Fruit fly (Drosophila melanogaster) whole organism, prepupa: ENCODE measurements around the gene hwt.

Experiments used
- CG10631 ChIP-seq: fragments of 200-800 bp; sonication (Bioruptor generic); optimal IDR thresholded peaks from 2 replicates; lab custom pipeline; 2016; ENCODE audit warnings: missing biosample characterization, missing genetic modification characterization
- CG10669 ChIP-seq: fragments of 200-800 bp; sonication (Bioruptor generic); optimal IDR thresholded peaks from 3 replicates; lab custom pipeline; 2018; ENCODE audit warnings: missing biosample characterization, mild to moderate bottlenecking, missing genetic modification characterization, moderate library complexity
- CG11294 ChIP-seq: fragments of 200-800 bp; sonication (Bioruptor generic); IDR thresholded peaks from 2 replicates; pipeline ENCODE4 v1.3.6; 2022; ENCODE audit warnings: missing biosample characterization, missing genetic modification characterization
- CG11762 ChIP-seq: fragments of 200-800 bp; sonication (Bioruptor generic); optimal IDR thresholded peaks from 3 replicates; lab custom pipeline; 2016; ENCODE audit warnings: missing biosample characterization, missing genetic modification characterization; ENCODE audit not compliant: insufficient read depth
- CG11902 ChIP-seq: fragments of 200-800 bp; sonication (Bioruptor generic); optimal IDR thresholded peaks from 3 replicates; lab custom pipeline; 2016; ENCODE audit warnings: missing biosample characterization, missing genetic modification characterization
- CG1621 ChIP-seq: fragments of 200-800 bp; sonication (Bioruptor generic); optimal IDR thresholded peaks from 3 replicates; lab custom pipeline; 2018; ENCODE audit warnings: missing biosample characterization, mild to moderate bottlenecking, missing genetic modification characterization
- CG16779 ChIP-seq: fragments of 200-800 bp; sonication (Bioruptor generic); optimal IDR thresholded peaks from 3 replicates; lab custom pipeline; 2017; ENCODE audit warnings: missing biosample characterization, mild to moderate bottlenecking, missing genetic modification characterization
- CG3032 ChIP-seq: fragments of 200-800 bp; optimal IDR thresholded peaks from 2 replicates; lab custom pipeline; 2019; ENCODE audit warnings: missing biosample characterization, mild to moderate bottlenecking, missing genetic modification characterization, moderate library complexity
- CG31627 ChIP-seq: fragments of 200-800 bp; sonication (Bioruptor generic); optimal IDR thresholded peaks from 3 replicates; lab custom pipeline; 2016; ENCODE audit warnings: missing biosample characterization, missing genetic modification characterization
- CG32006 ChIP-seq: fragments of 200-800 bp; sonication (Bioruptor generic); optimal IDR thresholded peaks from 3 replicates; lab custom pipeline; 2017; ENCODE audit warnings: missing biosample characterization, mild to moderate bottlenecking, missing genetic modification characterization
- CG34406 ChIP-seq: fragments of 200-800 bp; sonication (Bioruptor generic); optimal IDR thresholded peaks from 3 replicates; lab custom pipeline; 2016; ENCODE audit warnings: missing biosample characterization, missing genetic modification characterization
- CG3919 ChIP-seq: fragments of 200-800 bp; sonication (Bioruptor generic); optimal IDR thresholded peaks from 3 replicates; lab custom pipeline; 2016; ENCODE audit warnings: missing biosample characterization, missing genetic modification characterization
- CG4318 ChIP-seq: fragments of 200-800 bp; sonication (Bioruptor generic); optimal IDR thresholded peaks from 3 replicates; lab custom pipeline; 2017; ENCODE audit warnings: missing biosample characterization, mild to moderate bottlenecking, missing genetic modification characterization
- CG6163 ChIP-seq: fragments of 200-800 bp; sonication (Bioruptor generic); IDR thresholded peaks from 3 replicates; pipeline ENCODE4 v1.3.6; 2022; ENCODE audit warnings: missing biosample characterization, missing genetic modification characterization
- CG6276 ChIP-seq: fragments of 200-800 bp; sonication (Bioruptor generic); optimal IDR thresholded peaks from 2 replicates; lab custom pipeline; 2017; ENCODE audit warnings: missing biosample characterization, mild to moderate bottlenecking, missing genetic modification characterization
- CG6808 ChIP-seq: fragments of 200-800 bp; sonication (Bioruptor generic); optimal IDR thresholded peaks from 3 replicates; lab custom pipeline; 2017; ENCODE audit warnings: missing biosample characterization, missing genetic modification characterization, mild to moderate bottlenecking, moderate library complexity, missing genetic modification reagents
- CG6854 ChIP-seq: fragments of 200-800 bp; sonication (Bioruptor generic); optimal IDR thresholded peaks from 2 replicates; lab custom pipeline; 2017; ENCODE audit warnings: missing biosample characterization, mild to moderate bottlenecking, missing genetic modification characterization
- CG8119 ChIP-seq: fragments of 200-800 bp; sonication (Bioruptor generic); IDR thresholded peaks from 3 replicates; pipeline ENCODE4 v1.3.6; 2022; ENCODE audit warnings: missing biosample characterization, missing genetic modification characterization
- CG8319 ChIP-seq: fragments of 200-800 bp; sonication (Bioruptor generic); optimal IDR thresholded peaks from 3 replicates; lab custom pipeline; 2016; ENCODE audit warnings: missing biosample characterization, missing genetic modification characterization
- CG8632 ChIP-seq: fragments of 200-800 bp; sonication (Bioruptor generic); optimal IDR thresholded peaks from 3 replicates; lab custom pipeline; 2016; ENCODE audit warnings: missing biosample characterization, missing genetic modification characterization
- CG9139 ChIP-seq: fragments of 200-800 bp; sonication (Bioruptor generic); optimal IDR thresholded peaks from 3 replicates; lab custom pipeline; 2017; ENCODE audit warnings: missing biosample characterization, mild to moderate bottlenecking, missing genetic modification characterization
- Eip78C ChIP-seq: fragments of 200-800 bp; sonication (Bioruptor generic); peaks from one replicate; lab custom pipeline; 2016; ENCODE audit warnings: missing biosample characterization, missing genetic modification characterization
- Ets21C ChIP-seq: fragments of 200-800 bp; sonication (Bioruptor generic); optimal IDR thresholded peaks from 3 replicates; lab custom pipeline; 2016; ENCODE audit warnings: missing biosample characterization, missing genetic modification characterization
- Ets96B ChIP-seq: fragments of 200-800 bp; optimal IDR thresholded peaks from 2 replicates; lab custom pipeline; 2019; ENCODE audit warnings: missing biosample characterization, mild to moderate bottlenecking, missing genetic modification characterization, moderate library complexity
- Gug ChIP-seq: fragments of 200-800 bp; sonication (Bioruptor generic); IDR thresholded peaks from 2 replicates; pipeline ENCODE4 v1.3.6; 2022; ENCODE audit warnings: missing biosample characterization, missing genetic modification characterization
- Hr38 ChIP-seq: sonication (Bioruptor generic); optimal IDR thresholded peaks from 2 replicates; lab custom pipeline; 2016; ENCODE audit warnings: missing biosample characterization, missing genetic modification characterization
- Hr39 ChIP-seq: fragments of 200-800 bp; sonication (Bioruptor generic); optimal IDR thresholded peaks from 2 replicates; lab custom pipeline; 2016; ENCODE audit warnings: missing biosample characterization, missing genetic modification characterization
- Hr4 ChIP-seq: fragments of 200-800 bp; sonication (Bioruptor generic); optimal IDR thresholded peaks from 3 replicates; lab custom pipeline; 2016; ENCODE audit warnings: missing biosample characterization, missing genetic modification characterization
- Lpt ChIP-seq: fragments of 200-800 bp; sonication (Bioruptor generic); optimal IDR thresholded peaks from 3 replicates; lab custom pipeline; 2016; ENCODE audit warnings: missing biosample characterization, missing genetic modification characterization
- Smox ChIP-seq: fragments of 200-800 bp; sonication (Bioruptor generic); optimal IDR thresholded peaks from 3 replicates; lab custom pipeline; 2016; ENCODE audit warnings: missing biosample characterization, missing genetic modification characterization
- Sox102F ChIP-seq: fragments of 200-800 bp; sonication (Bioruptor generic); optimal IDR thresholded peaks from 2 replicates; lab custom pipeline; 2016; ENCODE audit warnings: missing biosample characterization, mild to moderate bottlenecking, missing genetic modification characterization
- Sox14 ChIP-seq: fragments of 200-800 bp; sonication (Bioruptor generic); optimal IDR thresholded peaks from 3 replicates; lab custom pipeline; 2016; ENCODE audit warnings: missing biosample characterization, missing genetic modification characterization
- achi ChIP-seq: fragments of 200-800 bp; sonication (Bioruptor generic); optimal IDR thresholded peaks from 3 replicates; lab custom pipeline; 2016; ENCODE audit warnings: missing biosample characterization, missing genetic modification characterization
- acj6 ChIP-seq: fragments of 200-800 bp; sonication (Bioruptor generic); optimal IDR thresholded peaks from 3 replicates; lab custom pipeline; 2016; ENCODE audit warnings: missing biosample characterization, missing genetic modification characterization
- cyc ChIP-seq: fragments of 200-800 bp; sonication (Bioruptor generic); optimal IDR thresholded peaks from 3 replicates; lab custom pipeline; 2016; ENCODE audit warnings: missing biosample characterization, missing genetic modification characterization
- dac ChIP-seq: fragments of 200-800 bp; sonication (Bioruptor generic); optimal IDR thresholded peaks from 2 replicates; lab custom pipeline; 2017; ENCODE audit warnings: missing biosample characterization, mild to moderate bottlenecking, missing genetic modification characterization
- dsx ChIP-seq: fragments of 200-800 bp; optimal IDR thresholded peaks from 3 replicates; lab custom pipeline; 2019; ENCODE audit warnings: missing biosample characterization, mild to moderate bottlenecking, missing genetic modification characterization, moderate library complexity; ENCODE audit not compliant: poor library complexity, severe bottlenecking
- esn ChIP-seq: fragments of 200-800 bp; sonication (Bioruptor generic); optimal IDR thresholded peaks from 2 replicates; lab custom pipeline; 2016; ENCODE audit warnings: missing biosample characterization, mild to moderate bottlenecking, missing genetic modification characterization, moderate library complexity
- fd59A ChIP-seq: fragments of 200-800 bp; sonication (Bioruptor generic); optimal IDR thresholded peaks from 2 replicates; lab custom pipeline; 2017; ENCODE audit warnings: missing biosample characterization, mild to moderate bottlenecking, missing genetic modification characterization, missing genetic modification reagents
- fd85E ChIP-seq: fragments of 200-800 bp; sonication (Bioruptor generic); optimal IDR thresholded peaks from 3 replicates; lab custom pipeline; 2016; ENCODE audit warnings: missing biosample characterization, missing genetic modification characterization
- fkh ChIP-seq: fragments of 200-800 bp; sonication (Bioruptor generic); optimal IDR thresholded peaks from 3 replicates; lab custom pipeline; 2017; ENCODE audit warnings: missing biosample characterization, mild to moderate bottlenecking, missing genetic modification characterization, moderate library complexity
- lz ChIP-seq: fragments of 200-800 bp; sonication (Bioruptor generic); optimal IDR thresholded peaks from 3 replicates; lab custom pipeline; 2016; ENCODE audit warnings: missing biosample characterization, missing genetic modification characterization
- net ChIP-seq: fragments of 200-800 bp; sonication (Bioruptor generic); optimal IDR thresholded peaks from 3 replicates; lab custom pipeline; 2016; ENCODE audit warnings: missing biosample characterization, missing genetic modification characterization
- pdm3 ChIP-seq: fragments of 200-800 bp; sonication (Bioruptor generic); optimal IDR thresholded peaks from 3 replicates; lab custom pipeline; 2016; ENCODE audit warnings: missing biosample characterization, missing genetic modification characterization
- salr ChIP-seq, 2 experiments: fragments of 200-800 bp; sonication (Bioruptor generic); optimal IDR thresholded peaks; 3 replicates each; lab custom pipeline; 2016 to 2018; ENCODE audit warnings: missing biosample characterization in 2 of 2, missing genetic modification characterization in 2 of 2, mild to moderate bottlenecking in 1 of 2
- spab ChIP-seq: fragments of 200-800 bp; sonication (Bioruptor generic); optimal IDR thresholded peaks from 2 replicates; lab custom pipeline; 2017; ENCODE audit warnings: missing biosample characterization, mild to moderate bottlenecking, missing genetic modification characterization, missing genetic modification reagents
- svp ChIP-seq: fragments of 200-800 bp; sonication (Bioruptor generic); peaks from one replicate; lab custom pipeline; 2016; ENCODE audit warnings: missing biosample characterization, missing genetic modification characterization
- topi ChIP-seq: fragments of 200-800 bp; sonication (Bioruptor generic); optimal IDR thresholded peaks from 3 replicates; lab custom pipeline; 2016; ENCODE audit warnings: missing biosample characterization, missing genetic modification characterization
- vri ChIP-seq: fragments of 200-800 bp; sonication (Bioruptor generic); optimal IDR thresholded peaks from 3 replicates; lab custom pipeline; 2016; ENCODE audit warnings: missing biosample characterization, mild to moderate bottlenecking, missing genetic modification characterization

The hwt gene

dm6 chrX:12472244-12472736, 96.0 kb downstream of the hwt start (continued):
- TF ChIP-seq esn (GFP tag; lab: Kevin White, UChicago), result peak; percentile 94
- TF ChIP-seq Smox (GFP tag; lab: Kevin White, UChicago), result peak; percentile 88
- peak; percentile 96 for TF ChIP-seq CG6163 (GFP tag; lab: Robert Waterston, UW)
- no peak for TF ChIP-seq Hr38
- peak; percentile 96 for TF ChIP-seq acj6
- TF ChIP-seq Ets21C (GFP tag; lab: Kevin White, UChicago), result peak; percentile 76
- TF ChIP-seq Hr39, result peak; percentile 75
- peak; percentile 81 for TF ChIP-seq fkh (GFP tag; lab: Kevin White, UChicago)
- TF ChIP-seq Sox102F (GFP tag; lab: Kevin White, UChicago), result peak; percentile 88

- TF ChIP-seq Sox14 (no peak), CG6163 (GFP tag; lab: Robert Waterston, UW) (peak; percentile 44; the same call in 2 of the 3 replicates), salr (GFP tag; optimal IDR thresholded peaks at IDR 0.05; lab: Kevin White, UChicago) (no peak), CG32006 (GFP tag; lab: Kevin White, UChicago) (no peak), net (GFP tag; lab: Kevin White, UChicago) (no peak), CG6854 (GFP tag; lab: Kevin White, UChicago) (peak; percentile 42), topi (no peak), CG3032 (tag; lab: Kevin White, UChicago) (no peak), Smox (GFP tag; lab: Kevin White, UChicago) (no peak), CG8119 (GFP tag; lab: Robert Waterston, UW) (0 out of 3 replicates have a peak, but pooled peaks have one; percentile 13), esn (GFP tag; lab: Kevin White, UChicago) (no peak), Hr38 (no peak), CG1621 (tag; lab: Kevin White, UChicago) (no peak), Hr39 (no peak), CG31627 (GFP tag; lab: Kevin White, UChicago) (no peak), CG34406 (GFP tag; lab: Kevin White, UChicago) (no peak), CG8632 (GFP tag; lab: Kevin White, UChicago) (no peak), cyc (GFP tag; lab: Kevin White, UChicago) (no peak), Ets21C (GFP tag; lab: Kevin White, UChicago) (no peak), CG6276 (GFP tag; lab: Kevin White, UChicago) (no peak), CG4318 (no peak), achi (GFP tag; lab: Kevin White, UChicago) (no peak), CG10669 (GFP tag; lab: Kevin White, UChicago) (no peak), dac (GFP tag; lab: Kevin White, UChicago) (no peak), fd85E (no peak), acj6 (no peak), Lpt (GFP tag; lab: Kevin White, UChicago) (no peak), CG3919 (GFP tag; lab: Kevin White, UChicago) (no peak), Eip78C (GFP tag; lab: Kevin White, UChicago) (peak; percentile 55), svp (GFP tag; lab: Kevin White, UChicago) (no peak), vri (peak; percentile 29), Gug (GFP tag; lab: Robert Waterston, UW) (no peak), pdm3 (no peak), CG9139 (GFP tag; lab: Kevin White, UChicago) (no peak), CG11762 (no peak), CG11294 (GFP tag; lab: Robert Waterston, UW) (no peak), CG11902 (GFP tag; lab: Kevin White, UChicago) (no peak), lz (GFP tag; lab: Kevin White, UChicago) (no peak), CG8319 (GFP tag; lab: Kevin White, UChicago) (no peak), Ets96B (no peak), CG10631 (GFP tag; lab: Kevin White, UChicago) (no peak), dsx (peak; percentile 14), CG16779 (tag; lab: Kevin White, UChicago) (peak; percentile 2), spab (GFP tag; lab: Kevin White, UChicago) (no peak), Hr4 (GFP tag; lab: Kevin White, UChicago) (no peak), CG6808 (GFP tag; lab: Kevin White, UChicago) (no peak), fd59A (GFP tag; lab: Kevin White, UChicago) (no peak), fkh (GFP tag; lab: Kevin White, UChicago) (no peak)
These were observed 96.8 kb downstream of the hwt start for dm6 chrX:12471408-12471807.
